Fruit fly (Drosophila melanogaster) whole organism, embryonic: Measurements from ENCODE around the gene CG10804.

Experiments used
- Atf-2 ChIP-seq: fragments of 200-800 bp; sonication (Bioruptor generic); optimal IDR thresholded peaks from 2 replicates; lab custom pipeline; 2016; ENCODE audit warnings: missing biosample characterization, missing genetic modification characterization
- CG10147 ChIP-seq: fragments of 200-800 bp; sonication (Bioruptor generic); optimal IDR thresholded peaks from 2 replicates; lab custom pipeline; 2019; ENCODE audit warnings: missing biosample characterization, mild to moderate bottlenecking, missing genetic modification characterization, moderate library complexity
- CG10321 ChIP-seq: fragments of 200-800 bp; sonication (Bioruptor generic); IDR thresholded peaks from 2 replicates; pipeline ENCODE4 v1.3.6; 2022; ENCODE audit warnings: missing biosample characterization, missing genetic modification characterization
- CG11696 ChIP-seq: fragments of 200-800 bp; sonication (Bioruptor generic); IDR thresholded peaks from 2 replicates; pipeline ENCODE4 v1.3.6; 2022; ENCODE audit warnings: missing biosample characterization, missing genetic modification characterization
- CG12104 ChIP-seq: fragments of 200-800 bp; sonication (Bioruptor generic); optimal IDR thresholded peaks from 3 replicates; lab custom pipeline; 2016; ENCODE audit warnings: missing biosample characterization, missing genetic modification characterization
- CG12744 ChIP-seq: fragments of 200-800 bp; sonication (Bioruptor generic); optimal IDR thresholded peaks from 2 replicates; lab custom pipeline; 2016; ENCODE audit warnings: missing biosample characterization, missing genetic modification characterization
- CG13894 ChIP-seq: fragments of 200-800 bp; sonication (Bioruptor generic); optimal IDR thresholded peaks from 3 replicates; lab custom pipeline; 2018; ENCODE audit warnings: missing biosample characterization, mild to moderate bottlenecking, missing genetic modification characterization, moderate library complexity
- CG14667 ChIP-seq: fragments of 200-800 bp; sonication (Bioruptor generic); IDR thresholded peaks from 2 replicates; pipeline ENCODE4 v1.3.6; 2022; ENCODE audit warnings: missing biosample characterization, missing genetic modification characterization
- CG14860 ChIP-seq: fragments of 200-800 bp; sonication (Bioruptor generic); IDR thresholded peaks from 3 replicates; pipeline ENCODE4 v1.3.6; 2022; ENCODE audit warnings: missing biosample characterization, missing genetic modification characterization; ENCODE audit not compliant: partially characterized antibody
- CG14965 ChIP-seq: fragments of 200-800 bp; sonication (Bioruptor generic); optimal IDR thresholded peaks from 2 replicates; lab custom pipeline; 2016; ENCODE audit warnings: missing biosample characterization, missing genetic modification characterization, borderline replicate concordance
- CG15073 ChIP-seq: fragments of 200-800 bp; sonication (Bioruptor generic); optimal IDR thresholded peaks from 2 replicates; lab custom pipeline; 2016; ENCODE audit warnings: missing biosample characterization, missing genetic modification characterization
- CG15269 ChIP-seq: fragments of 200-800 bp; sonication (Bioruptor generic); optimal IDR thresholded peaks from 2 replicates; lab custom pipeline; 2018; ENCODE audit warnings: missing biosample characterization, mild to moderate bottlenecking, missing genetic modification characterization, moderate library complexity
- CG15601 ChIP-seq: fragments of 200-800 bp; sonication (Bioruptor generic); optimal IDR thresholded peaks from 3 replicates; lab custom pipeline; 2019; ENCODE audit warnings: missing biosample characterization, mild to moderate bottlenecking, missing genetic modification characterization, moderate library complexity
- CG1603 ChIP-seq: fragments of 200-800 bp; sonication (Bioruptor generic); optimal IDR thresholded peaks from 2 replicates; lab custom pipeline; 2019; ENCODE audit warnings: missing biosample characterization, mild to moderate bottlenecking, missing genetic modification characterization, moderate library complexity
- CG16863 ChIP-seq: fragments of 200-800 bp; sonication (Bioruptor generic); optimal IDR thresholded peaks from 3 replicates; lab custom pipeline; 2016; ENCODE audit warnings: missing biosample characterization, missing genetic modification characterization
- CG17802 ChIP-seq: fragments of 200-800 bp; sonication (Bioruptor generic); optimal IDR thresholded peaks from 2 replicates; lab custom pipeline; 2018; ENCODE audit warnings: missing biosample characterization, mild to moderate bottlenecking, missing genetic modification characterization, moderate library complexity
- CG3065 ChIP-seq: fragments of 200-800 bp; sonication (Bioruptor generic); optimal IDR thresholded peaks from 2 replicates; lab custom pipeline; 2016; ENCODE audit warnings: missing biosample characterization, missing genetic modification characterization
- CG3281 ChIP-seq: fragments of 200-800 bp; sonication (Bioruptor generic); optimal IDR thresholded peaks from 3 replicates; lab custom pipeline; 2017; ENCODE audit warnings: missing biosample characterization, mild to moderate bottlenecking, missing genetic modification characterization
- CG6254 ChIP-seq: fragments of 200-800 bp; sonication (Bioruptor generic); optimal IDR thresholded peaks from 3 replicates; lab custom pipeline; 2017; ENCODE audit warnings: mild to moderate bottlenecking, missing biosample characterization, missing genetic modification reagents, missing genetic modification characterization
- CG8478 ChIP-seq: fragments of >200 bp; optimal IDR thresholded peaks from 2 replicates; lab custom pipeline; 2018
- CG8944 ChIP-seq: fragments of 200-800 bp; sonication (Bioruptor generic); optimal IDR thresholded peaks from 3 replicates; lab custom pipeline; 2016; ENCODE audit warnings: missing biosample characterization, missing genetic modification characterization
- CG9437 ChIP-seq: fragments of 200-800 bp; sonication (Bioruptor generic); optimal IDR thresholded peaks from 2 replicates; lab custom pipeline; 2018; ENCODE audit warnings: missing biosample characterization, mild to moderate bottlenecking, missing genetic modification characterization
- CG9609 ChIP-seq: fragments of 200-800 bp; sonication (Bioruptor generic); optimal IDR thresholded peaks from 3 replicates; lab custom pipeline; 2016; ENCODE audit warnings: missing biosample characterization, missing genetic modification characterization
- Dek ChIP-seq: fragments of 200-800 bp; sonication (Bioruptor generic); optimal IDR thresholded peaks from 3 replicates; lab custom pipeline; 2019; ENCODE audit warnings: missing biosample characterization, mild to moderate bottlenecking, missing genetic modification characterization, moderate library complexity
- Elba2 ChIP-seq: fragments of 200-800 bp; sonication (Bioruptor generic); optimal IDR thresholded peaks from 3 replicates; lab custom pipeline; 2016; ENCODE audit warnings: missing biosample characterization, missing genetic modification characterization
- MESR4 ChIP-seq: fragments of 200-800 bp; sonication (Bioruptor generic); optimal IDR thresholded peaks from 2 replicates; lab custom pipeline; 2018; ENCODE audit warnings: missing biosample characterization, mild to moderate bottlenecking, missing genetic modification characterization, moderate library complexity
- NK7.1 ChIP-seq: fragments of 200-800 bp; sonication (Bioruptor generic); optimal IDR thresholded peaks from 3 replicates; lab custom pipeline; 2016; ENCODE audit warnings: missing biosample characterization, missing genetic modification characterization
- Ptx1 ChIP-seq: fragments of 200-800 bp; sonication (Bioruptor generic); IDR thresholded peaks from 2 replicates; pipeline ENCODE4 v1.3.6; 2022; ENCODE audit warnings: missing biosample characterization, missing genetic modification characterization
- Ravus ChIP-seq: fragments of 200-800 bp; sonication (Bioruptor generic); IDR thresholded peaks from 2 replicates; pipeline ENCODE4 v1.3.6; 2022; ENCODE audit warnings: missing biosample characterization, missing genetic modification characterization
- Spps ChIP-seq: fragments of 200-800 bp; sonication (Bioruptor generic); optimal IDR thresholded peaks from 2 replicates; lab custom pipeline; 2018; ENCODE audit warnings: missing biosample characterization, mild to moderate bottlenecking, missing genetic modification characterization
- Taf1 ChIP-seq: fragments of 200-800 bp; sonication (Bioruptor generic); IDR thresholded peaks from 2 replicates; pipeline ENCODE4 v1.3.6; 2022; ENCODE audit warnings: missing biosample characterization, missing genetic modification characterization
- YL-1 ChIP-seq: fragments of 200-800 bp; sonication (Bioruptor generic); optimal IDR thresholded peaks from 3 replicates; lab custom pipeline; 2017; ENCODE audit warnings: missing biosample characterization, mild to moderate bottlenecking, missing genetic modification characterization
- ara ChIP-seq: fragments of 200-800 bp; sonication (Bioruptor generic); IDR thresholded peaks from 2 replicates; pipeline ENCODE4 v1.3.6; 2022; ENCODE audit warnings: missing biosample characterization, missing genetic modification characterization
- cato ChIP-seq: fragments of 200-800 bp; sonication (Bioruptor generic); optimal IDR thresholded peaks from 2 replicates; lab custom pipeline; 2016; ENCODE audit warnings: missing biosample characterization, missing genetic modification characterization, borderline replicate concordance
- crol ChIP-seq: fragments of 200-800 bp; sonication (Bioruptor generic); IDR thresholded peaks from 2 replicates; pipeline ENCODE4 v1.3.6; 2022; ENCODE audit warnings: missing biosample characterization, missing genetic modification characterization
- dysf ChIP-seq: fragments of 200-800 bp; sonication (Bioruptor generic); IDR thresholded peaks from 3 replicates; pipeline ENCODE4 v1.3.6; 2022; ENCODE audit warnings: missing biosample characterization, missing genetic modification characterization
- exex ChIP-seq: fragments of 200-800 bp; sonication (Bioruptor generic); optimal IDR thresholded peaks from 4 replicates; lab custom pipeline; 2018; ENCODE audit warnings: missing biosample characterization, mild to moderate bottlenecking, missing genetic modification characterization, moderate library complexity
- hb ChIP-seq: fragments of 200-800 bp; sonication (Bioruptor generic); IDR thresholded peaks from 3 replicates; pipeline ENCODE4 v1.3.6; 2022; ENCODE audit warnings: missing biosample characterization, missing genetic modification characterization; ENCODE audit not compliant: partially characterized antibody
- kay ChIP-seq: fragments of 200-800 bp; sonication (Bioruptor generic); optimal IDR thresholded peaks from 2 replicates; lab custom pipeline; 2016; ENCODE audit warnings: missing biosample characterization, missing genetic modification characterization
- lola ChIP-seq, 3 experiments: fragments of >200 bp in 2 of 3; fragments of 200-800 bp in 1 of 3; sonication (Bioruptor generic) in 1 of 3; optimal IDR thresholded peaks; 2 replicates each; lab custom pipeline; 2017 to 2019; ENCODE audit warnings: missing biosample characterization in 3 of 3, missing genetic modification characterization in 3 of 3, mild to moderate bottlenecking in 1 of 3, moderate library complexity in 1 of 3
- luna ChIP-seq: fragments of 200-800 bp; sonication (Bioruptor generic); optimal IDR thresholded peaks from 2 replicates; lab custom pipeline; 2016; ENCODE audit warnings: missing biosample characterization, missing genetic modification characterization
- onecut ChIP-seq: fragments of 200-800 bp; sonication (Bioruptor generic); IDR thresholded peaks from 2 replicates; pipeline ENCODE4 v1.3.6; 2022; ENCODE audit warnings: missing biosample characterization, missing genetic modification characterization
- pzg ChIP-seq: fragments of 200-800 bp; sonication (Bioruptor generic); optimal IDR thresholded peaks from 3 replicates; lab custom pipeline; 2018; ENCODE audit warnings: missing biosample characterization, mild to moderate bottlenecking, missing genetic modification characterization, moderate library complexity
- shn ChIP-seq: fragments of 200-800 bp; sonication (Bioruptor generic); optimal IDR thresholded peaks from 3 replicates; lab custom pipeline; 2016; ENCODE audit warnings: missing biosample characterization, missing genetic modification characterization
- sug ChIP-seq: fragments of 200-800 bp; optimal IDR thresholded peaks from 2 replicates; lab custom pipeline; 2019; ENCODE audit warnings: missing biosample characterization, mild to moderate bottlenecking, missing genetic modification characterization, moderate library complexity
- tgo ChIP-seq: fragments of 200-800 bp; sonication (Bioruptor generic); IDR thresholded peaks from 3 replicates; pipeline ENCODE4 v1.3.6; 2022; ENCODE audit warnings: missing biosample characterization, missing genetic modification characterization
- tll ChIP-seq, 2 experiments: fragments of 200-800 bp in 1 of 2; fragments of >200 bp in 1 of 2; sonication (Bioruptor generic) in 1 of 2; optimal IDR thresholded peaks; 2 replicates each; lab custom pipeline; 2017 to 2019; ENCODE audit warnings: missing biosample characterization in 2 of 2, missing genetic modification characterization in 2 of 2, mild to moderate bottlenecking in 1 of 2, moderate library complexity in 1 of 2
- toy ChIP-seq: fragments of 200-800 bp; sonication (Bioruptor generic); IDR thresholded peaks from 2 replicates; pipeline ENCODE4 v1.3.6; 2022; ENCODE audit warnings: missing biosample characterization, missing genetic modification characterization
- unpg ChIP-seq: fragments of 200-800 bp; sonication (Bioruptor generic); optimal IDR thresholded peaks from 3 replicates; lab custom pipeline; 2018; ENCODE audit warnings: missing biosample characterization, mild to moderate bottlenecking, missing genetic modification characterization, moderate library complexity
- zfh1 ChIP-seq: fragments of 200-800 bp; sonication (Bioruptor generic); IDR thresholded peaks from 3 replicates; pipeline ENCODE4 v1.3.6; 2022; ENCODE audit warnings: missing biosample characterization, missing genetic modification characterization
- zfh2 ChIP-seq: fragments of 200-800 bp; sonication (Bioruptor generic); optimal IDR thresholded peaks from 2 replicates; lab custom pipeline; 2016; ENCODE audit warnings: missing biosample characterization, missing genetic modification characterization

The CG10804 gene

DNA sequence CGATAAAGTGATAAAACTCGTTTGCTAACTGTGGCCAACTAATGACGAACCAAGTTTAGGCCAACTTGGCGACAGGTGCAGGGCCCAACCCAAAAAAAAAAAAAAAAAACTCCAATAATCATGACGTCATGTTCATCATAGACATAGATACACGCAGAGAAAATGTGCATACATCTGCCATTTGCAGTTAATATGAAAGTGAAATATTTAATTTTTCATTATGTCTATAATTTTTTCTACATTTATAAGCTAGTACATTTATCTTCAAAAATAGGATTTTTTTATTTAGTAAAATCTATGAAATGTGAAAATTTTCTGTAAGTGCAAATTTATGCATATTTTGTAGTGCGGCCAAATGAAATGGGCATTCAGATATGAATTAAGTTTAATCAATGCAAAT is 50.5 kb downstream of the CG10804 start (continued):
- TF ChIP-seq CG10147 (peak; percentile 52), CG14965 (GFP tag; lab: Kevin White, UChicago) (no peak), Ravus (GFP tag; lab: Robert Waterston, UW) (peak; percentile 10; the same call in 1 of the 2 replicates), zfh2 (GFP tag; lab: Kevin White, UChicago) (no peak), sug (tag; lab: Kevin White, UChicago) (peak; percentile 68), Dek (peak; percentile 60), CG14860 (GFP tag; lab: Robert Waterston, UW) (no peak), exex (tag; lab: Kevin White, UChicago) (no peak), CG13894 (no peak), cato (GFP tag; lab: Kevin White, UChicago) (no peak), toy (GFP tag; lab: Robert Waterston, UW) (peak; percentile 15; the same call in 1 of the 2 replicates), hb (GFP tag; lab: Robert Waterston, UW) (no peak), Atf-2 (peak; percentile 16), NK7.1 (no peak), lola (GFP tag; optimal IDR thresholded peaks at IDR 0.05; lab: Kevin White, UChicago) (peak in 1 of 3 experiments; percentile 48), CG15269 (tag; lab: Kevin White, UChicago) (peak; percentile 83), CG8944 (no peak), MESR4 (GFP tag; lab: Kevin White, UChicago) (no peak), CG3065 (peak; percentile 32), tll (GFP tag; optimal IDR thresholded peaks at IDR 0.05; lab: Kevin White, UChicago) (no peak), zfh1 (GFP tag; lab: Robert Waterston, UW) (peak; percentile 72; the same call in 2 of the 3 replicates), dysf (GFP tag; lab: Robert Waterston, UW) (peak; percentile 84), tgo (GFP tag; lab: Robert Waterston, UW) (peak; percentile 84), CG10321 (peak; percentile 48; the same call in 1 of the 2 replicates), CG12744 (no peak), luna (GFP tag; lab: Kevin White, UChicago) (no peak), onecut (GFP tag; lab: Robert Waterston, UW) (no peak), CG15073 (no peak), ara (GFP tag; lab: Robert Waterston, UW) (peak; percentile 66; the same call in 1 of the 2 replicates), CG9609 (GFP tag; lab: Kevin White, UChicago) (no peak), CG8478 (lab: Kevin White, UChicago) (no peak), CG3281 (GFP tag; lab: Kevin White, UChicago) (peak; percentile 16), CG17802 (tag; lab: Kevin White, UChicago) (no peak), CG9437 (GFP tag; lab: Kevin White, UChicago) (peak; percentile 59), CG14667 (peak; percentile 72), shn (GFP tag; lab: Kevin White, UChicago) (no peak), Elba2 (GFP tag; lab: Kevin White, UChicago) (no peak), crol (GFP tag; lab: Robert Waterston, UW) (peak; percentile 28; the same call in 1 of the 2 replicates), pzg (GFP tag; lab: Kevin White, UChicago) (no peak), Spps (tag; lab: Kevin White, UChicago) (no peak), CG15601 (peak; percentile 35), YL-1 (no peak), unpg (GFP tag; lab: Kevin White, UChicago) (peak; percentile 73), CG6254 (no peak), CG11696 (peak; percentile 53; the same call in 1 of the 2 replicates), kay (GFP tag; lab: Kevin White, UChicago) (peak; percentile 31), CG1603 (tag; lab: Kevin White, UChicago) (no peak), CG12104 (GFP tag; lab: Kevin White, UChicago) (peak; percentile 18), CG16863 (peak; percentile 18), Ptx1 (GFP tag; lab: Robert Waterston, UW) (peak; percentile 87), Taf1 (GFP tag; lab: Robert Waterston, UW) (0 out of 2 replicates have a peak, but pooled peaks have one; percentile 23)
